Worm (Caenorhabditis elegans): ENCODE data around the gene T26H5.14.
A peak's percentile ranks its signal among the peaks of the same experiment; 100 is the strongest.

T26H5.14 gene

ce11 chrV:15415951-15416350 lies 33.0 kb upstream of the T26H5.14 start, which contains the start of gene srh-265:
TSS of gene srh-265 (plus strand) at chrV:15416251.
- no peak for TF ChIP-seq vab-15 (tag; optimal IDR thresholded peaks at IDR 0.05)
- TF ChIP-seq nhr-47 (tag; optimal IDR thresholded peaks at IDR 0.05): no peak
- TF ChIP-seq lin-13 (GFP tag; optimal IDR thresholded peaks at IDR 0.05): no peak
- TF ChIP-seq ztf-4 (tag; optimal IDR thresholded peaks at IDR 0.05): no peak
- no peak for TF ChIP-seq rnt-1 (tag; optimal IDR thresholded peaks at IDR 0.05)
- TF ChIP-seq lir-3 (tag; optimal IDR thresholded peaks at IDR 0.05; ENCODE audit: poor library complexity): no peak

ce11 chrV:15417822-15418221 lies 31.1 kb upstream of the T26H5.14 start, which contains the start of gene T06E6.10:
TSS of gene T06E6.10 (plus strand) at chrV:15418122.
- TF ChIP-seq nhr-11 (tag; optimal IDR thresholded peaks at IDR 0.05) (no peak), mep-1 (tag; optimal IDR thresholded peaks at IDR 0.05) (no peak), nhr-85 (tag) (no peak), aha-1 (tag; optimal IDR thresholded peaks at IDR 0.05) (no peak), ceh-63 (GFP tag; optimal IDR thresholded peaks at IDR 0.05) (no peak), egl-27 (tag; optimal IDR thresholded peaks at IDR 0.05) (no peak), unc-30 (tag; optimal IDR thresholded peaks at IDR 0.05) (no peak), nhr-237 (tag; optimal IDR thresholded peaks at IDR 0.05) (no peak), skn-1 (tag; optimal IDR thresholded peaks at IDR 0.05) (no peak), sox-4 (tag; optimal IDR thresholded peaks at IDR 0.05) (no peak), ztf-11 (tag; optimal IDR thresholded peaks at IDR 0.05) (no peak), tbx-2 (tag; optimal IDR thresholded peaks at IDR 0.05) (no peak), unc-62 (GFP tag; optimal IDR thresholded peaks at IDR 0.05) (no peak), nhr-71 (tag; optimal IDR thresholded peaks at IDR 0.05) (no peak)

ce11 chrV:15423601-15424000 lies 25.4 kb upstream of the T26H5.14 start, which contains the start of gene fbxa-104:
TSS of gene fbxa-104 (minus strand) at chrV:15423683.
- TF ChIP-seq pqm-1 (tag; optimal IDR thresholded peaks at IDR 0.05) (no peak), nhr-12 (tag; optimal IDR thresholded peaks at IDR 0.05) (no peak), nhr-90 (tag; optimal IDR thresholded peaks at IDR 0.05; ENCODE audit: poor library complexity) (no peak), efl-1 (optimal IDR thresholded peaks at IDR 0.05) (no peak), efl-1 (GFP tag; optimal IDR thresholded peaks at IDR 0.05 in 1 of 2) (no peak), egl-13 (tag; optimal IDR thresholded peaks at IDR 0.05) (no peak), lsy-2 (tag; optimal IDR thresholded peaks at IDR 0.05) (no peak), ceh-82 (tag; optimal IDR thresholded peaks at IDR 0.05) (no peak), swsn-7 (tag; optimal IDR thresholded peaks at IDR 0.05) (no peak), aly-2 (tag; optimal IDR thresholded peaks at IDR 0.05) (no peak), nhr-85 (tag) (no peak)

ce11 chrV:15425368-15426091 lies 23.4 kb upstream of the T26H5.14 start, which contains the start of gene Y36E3A.2:
TSS of gene Y36E3A.2 (plus strand) at chrV:15426041.
- TF ChIP-seq unc-98 (GFP tag; IDR thresholded peaks at IDR 0.05) (no peak), nhr-84 (tag; optimal IDR thresholded peaks at IDR 0.05) (no peak), efl-1 (optimal IDR thresholded peaks at IDR 0.05) (no peak), efl-1 (GFP tag; optimal IDR thresholded peaks at IDR 0.05 in 1 of 2) (peak in 1 of 2 experiments; percentile 9), elt-2 (tag; optimal IDR thresholded peaks at IDR 0.05) (peak; percentile 65)

- no peak for TF ChIP-seq unc-62 (GFP tag; optimal IDR thresholded peaks at IDR 0.05)
- TF ChIP-seq nhr-85 (tag): peak; percentile 13
- TF ChIP-seq ceh-8 (GFP tag; optimal IDR thresholded peaks at IDR 0.05): no peak
- TF ChIP-seq pax-3 (tag; optimal IDR thresholded peaks at IDR 0.05): no peak
- no peak for TF ChIP-seq lin-14 (GFP tag; optimal IDR thresholded peaks at IDR 0.05)
- no peak for TF ChIP-seq lir-3 (tag; optimal IDR thresholded peaks at IDR 0.05; ENCODE audit: poor library complexity)
- no peak for TF ChIP-seq efl-1 (optimal IDR thresholded peaks at IDR 0.05)
- TF ChIP-seq efl-1 (GFP tag; optimal IDR thresholded peaks at IDR 0.05 in 1 of 2): peak in 1 of 2 experiments; percentile 84
- no peak for TF ChIP-seq jun-1 (tag; optimal IDR thresholded peaks at IDR 0.05)
Measured at ce11 chrV:15426944-15427343, 22.0 kb upstream of the T26H5.14 start, which contains the start of gene fbxa-209. TSS of gene fbxa-209 (minus strand) at chrV:15427044.
